Worm (Caenorhabditis elegans) whole organism, early embryonic: ENCODE results near the gene btbd-10.

Source experiments
- B0310.2 ChIP-seq: sonication (generic microtip); optimal IDR thresholded peaks from 2 replicates; lab custom pipeline; 2016; ENCODE audit warnings: mild to moderate bottlenecking, missing genetic modification characterization, missing compliant biosample characterization
- F13C5.2 ChIP-seq: sonication (generic microtip); optimal IDR thresholded peaks from 2 replicates; lab custom pipeline; 2017; ENCODE audit warnings: mild to moderate bottlenecking, missing genetic modification characterization, inconsistent platforms, missing compliant biosample characterization
- aly-1 ChIP-seq: sonication (generic microtip); optimal IDR thresholded peaks from 2 replicates; lab custom pipeline; 2016; ENCODE audit warnings: missing genetic modification characterization, missing compliant biosample characterization
- ama-1 ChIP-seq: fragments of 150-350 bp; optimal IDR thresholded peaks from 2 replicates; lab custom pipeline; 2014
- ceh-13 ChIP-seq: fragments of 200-800 bp; sonication (Bioruptor generic); optimal IDR thresholded peaks from 2 replicates; lab custom pipeline; 2018; ENCODE audit warnings: mild to moderate bottlenecking, missing genetic modification characterization, missing compliant biosample characterization
- ceh-36 ChIP-seq: sonication (generic microtip); optimal IDR thresholded peaks from 2 replicates; lab custom pipeline; 2016; ENCODE audit warnings: missing genetic modification characterization, inconsistent platforms, missing compliant biosample characterization
- ets-7 ChIP-seq: sonication (generic microtip); optimal IDR thresholded peaks from 2 replicates; lab custom pipeline; 2016; ENCODE audit warnings: missing genotype, missing genetic modification characterization, missing compliant biosample characterization
- flt-1 ChIP-seq: fragments of 200-800 bp; sonication (Bioruptor generic); IDR thresholded peaks from 2 replicates; pipeline ENCODE4 v1.3.6; 2022; ENCODE audit warnings: missing genetic modification characterization, missing compliant biosample characterization
- hmbx-1 ChIP-seq: sonication (generic microtip); optimal IDR thresholded peaks from 2 replicates; lab custom pipeline; 2016; ENCODE audit warnings: mild to moderate bottlenecking, missing genetic modification characterization, missing compliant biosample characterization
- hmg-4 ChIP-seq: fragments of 200-800 bp; sonication (Bioruptor generic); optimal IDR thresholded peaks from 2 replicates; lab custom pipeline; 2018; ENCODE audit warnings: mild to moderate bottlenecking, missing genetic modification characterization, missing compliant biosample characterization
- hnd-1 ChIP-seq: sonication (generic microtip); optimal IDR thresholded peaks from 2 replicates; lab custom pipeline; 2016; ENCODE audit warnings: missing genetic modification characterization, missing compliant biosample characterization
- pes-1 ChIP-seq: fragments of 200-800 bp; sonication (Bioruptor generic); IDR thresholded peaks from 2 replicates; pipeline ENCODE4 v1.3.6; 2022; ENCODE audit warnings: missing genetic modification reagents, missing genetic modification characterization, missing compliant biosample characterization
- scrt-1 ChIP-seq: fragments of 200-800 bp; sonication (Bioruptor generic); IDR thresholded peaks from 2 replicates; pipeline ENCODE4 v1.3.6; 2022; ENCODE audit warnings: missing genetic modification characterization, missing compliant biosample characterization
- sea-1 ChIP-seq: fragments of 200-800 bp; sonication (Bioruptor generic); conservative IDR thresholded peaks from 2 replicates; pipeline ENCODE4 v1.3.6; 2022; ENCODE audit warnings: missing genetic modification characterization, missing compliant biosample characterization
- tbx-11 ChIP-seq: fragments of 200-800 bp; sonication (Bioruptor generic); IDR thresholded peaks from 2 replicates; pipeline ENCODE4 v1.3.6; 2022; ENCODE audit warnings: missing genetic modification characterization, missing compliant biosample characterization
- tbx-37 ChIP-seq: fragments of 200-800 bp; sonication (Bioruptor generic); conservative IDR thresholded peaks from 2 replicates; pipeline ENCODE4 v1.3.6; 2022; ENCODE audit warnings: missing genetic modification reagents, missing genetic modification characterization, missing compliant biosample characterization
- tra-4 ChIP-seq: sonication (generic microtip); optimal IDR thresholded peaks from 2 replicates; lab custom pipeline; 2017; ENCODE audit warnings: missing genetic modification characterization, missing compliant biosample characterization

btbd-10 gene

DNA sequence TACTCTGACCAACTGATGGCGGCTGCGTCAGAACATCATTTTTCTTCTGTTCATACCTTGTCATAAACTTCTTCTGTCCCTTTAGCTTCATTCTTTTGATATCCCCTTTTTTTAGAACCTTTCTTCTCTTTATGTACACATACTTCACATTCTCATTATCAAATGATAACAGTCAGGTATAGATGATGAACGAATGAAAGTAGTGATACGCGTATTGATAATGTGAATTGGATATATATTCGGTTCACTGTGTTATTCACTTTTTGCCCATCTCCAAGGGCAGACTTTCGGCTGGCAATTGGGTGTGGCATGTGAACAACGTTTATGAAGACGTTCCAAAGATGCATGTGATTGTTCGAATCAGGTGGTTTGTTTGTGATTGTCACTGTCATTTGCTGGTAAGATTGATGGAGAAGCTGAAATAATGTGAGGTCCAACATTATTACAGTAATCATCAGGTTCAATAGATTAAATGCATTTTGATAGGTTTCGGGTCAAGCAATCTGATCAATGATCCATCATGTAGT lies 30.4 kb upstream of the btbd-10 start, which contains the start of gene F11G11.15:
TSS of gene F11G11.15 (plus strand) at position 511 of the 527 bp plus-strand sequence.
- TF ChIP-seq F13C5.2 (tag; lab: Kevin White, UChicago) (no peak), hmbx-1 (tag; lab: Kevin White, UChicago) (no peak), hnd-1 (no peak), aly-1 (tag; lab: Kevin White, UChicago) (no peak), ceh-36 (tag; lab: Kevin White, UChicago) (no peak), ama-1 (lab: Kevin White, UChicago) (no peak), hmg-4 (no peak), tbx-11 (GFP tag; lab: Robert Waterston, UW) (no peak), scrt-1 (GFP tag; lab: Robert Waterston, UW) (no peak), tra-4 (tag; lab: Kevin White, UChicago) (no peak)

DNA sequence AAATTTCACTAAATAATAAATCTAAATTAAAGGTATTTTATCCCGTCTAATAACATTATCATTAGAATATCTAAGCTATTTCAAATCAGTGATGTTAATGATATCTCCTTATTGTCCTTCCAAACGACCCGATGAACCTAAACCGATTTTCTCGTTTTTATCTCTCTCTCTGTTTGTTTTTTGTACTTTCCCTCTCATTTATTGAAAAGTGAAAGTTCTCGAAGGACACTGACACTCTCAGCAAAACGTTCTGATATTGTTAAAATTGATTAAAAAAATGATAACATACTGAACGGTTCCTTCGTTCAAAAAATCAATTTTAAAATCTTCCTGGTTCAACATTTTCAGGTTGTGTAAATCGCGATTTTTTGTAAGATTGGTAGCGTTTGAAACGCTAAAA lies 28.7 kb upstream of the btbd-10 start, which contains the start of gene F11G11.13:
TSS of gene F11G11.13 (minus strand) at position 89 of the 400 bp plus-strand sequence.
- TF ChIP-seq flt-1 (GFP tag; lab: Robert Waterston, UW): no peak

DNA sequence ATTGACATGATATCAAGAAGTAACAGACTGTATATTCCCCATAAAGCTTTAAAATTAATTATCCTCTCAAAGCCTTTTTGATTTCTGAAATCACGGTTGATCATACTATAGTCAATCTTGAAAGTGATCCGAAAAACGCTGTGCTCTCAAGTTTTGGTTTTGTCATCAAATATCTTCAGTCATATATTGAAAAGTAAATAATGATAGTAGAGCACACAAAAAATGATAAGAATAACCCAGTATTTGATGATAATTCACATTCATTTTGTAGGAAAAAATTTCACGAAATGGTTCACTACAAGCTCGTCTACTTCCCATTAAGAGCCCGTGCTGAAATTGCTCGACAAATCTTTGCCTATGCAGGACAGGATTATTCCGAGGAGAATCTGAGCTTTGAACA lies 25.2 kb upstream of the btbd-10 start, which contains the start of gene gst-6:
TSS of gene gst-6 (plus strand) at position 263 of the 400 bp plus-strand sequence.
- TF ChIP-seq hnd-1 (no peak), B0310.2 (tag; lab: Kevin White, UChicago) (no peak), tbx-11 (GFP tag; lab: Robert Waterston, UW) (no peak), hmg-4 (no peak), flt-1 (GFP tag; lab: Robert Waterston, UW) (no peak)

DNA sequence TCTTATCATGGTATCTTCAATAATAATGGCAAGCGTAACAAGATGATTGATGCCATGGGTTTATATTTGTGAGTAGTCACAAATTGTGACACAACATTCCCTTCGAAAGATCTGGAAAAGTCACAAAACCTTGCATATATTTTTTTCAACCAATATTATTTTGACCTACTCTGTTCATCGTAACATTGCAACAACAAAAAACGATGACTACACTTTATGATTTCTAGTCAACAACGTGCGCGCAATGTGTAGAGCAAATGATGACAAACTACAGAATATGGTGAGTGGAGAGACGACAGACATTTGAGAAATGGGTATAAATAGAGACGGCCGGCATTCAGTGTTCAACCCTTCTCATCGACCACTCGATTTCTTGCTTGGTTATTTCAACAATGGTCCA lies 23.1 kb upstream of the btbd-10 start, which contains the start of gene gst-7:
TSS of gene gst-7 (plus strand) at position 336 of the 400 bp plus-strand sequence.
- no peak for TF ChIP-seq ceh-36 (tag; lab: Kevin White, UChicago)
- no peak for TF ChIP-seq F13C5.2 (tag; lab: Kevin White, UChicago)
- no peak for TF ChIP-seq ets-7 (tag; lab: Kevin White, UChicago)
- TF ChIP-seq pes-1 (GFP tag; lab: Robert Waterston, UW): no peak
- TF ChIP-seq tbx-11 (GFP tag; lab: Robert Waterston, UW): no peak
- no peak for TF ChIP-seq hmbx-1 (tag; lab: Kevin White, UChicago)
- no peak for TF ChIP-seq B0310.2 (tag; lab: Kevin White, UChicago)
- no peak for TF ChIP-seq tbx-37
- TF ChIP-seq flt-1 (GFP tag; lab: Robert Waterston, UW): no peak
- TF ChIP-seq aly-1 (tag; lab: Kevin White, UChicago): no peak
- TF ChIP-seq ama-1 (lab: Kevin White, UChicago): no peak
- no peak for TF ChIP-seq hnd-1
- no peak for TF ChIP-seq scrt-1 (GFP tag; lab: Robert Waterston, UW)
- no peak for TF ChIP-seq tra-4 (tag; lab: Kevin White, UChicago)
- TF ChIP-seq hmg-4: no peak
- no peak for TF ChIP-seq sea-1 (GFP tag; lab: Robert Waterston, UW)
- TF ChIP-seq ceh-13 (GFP tag; lab: Kevin White, UChicago): no peak

DNA sequence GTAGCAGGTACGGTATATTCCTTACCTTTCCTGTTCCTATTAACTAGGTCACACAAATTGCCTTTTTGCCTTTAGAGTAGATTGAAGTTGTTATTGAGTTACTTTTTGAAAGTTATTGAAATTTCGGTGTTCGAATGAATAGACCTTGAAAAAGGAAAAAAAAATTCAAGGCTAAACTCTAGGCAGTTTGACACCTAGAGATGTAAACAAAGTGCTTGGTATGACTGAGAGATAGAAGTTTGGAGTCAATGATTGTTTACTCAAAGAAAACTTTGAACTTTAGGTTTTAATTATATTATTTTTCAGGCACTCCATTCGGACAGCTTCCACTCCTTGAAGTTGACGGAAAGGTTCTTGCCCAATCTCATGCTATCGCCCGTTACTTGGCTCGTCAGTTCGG lies 22.3 kb upstream of the btbd-10 start:
- no peak for TF ChIP-seq aly-1 (tag; lab: Kevin White, UChicago)
- TF ChIP-seq ceh-13 (GFP tag; lab: Kevin White, UChicago): no peak
- no peak for TF ChIP-seq F13C5.2 (tag; lab: Kevin White, UChicago)
- TF ChIP-seq tra-4 (tag; lab: Kevin White, UChicago): no peak
- no peak for TF ChIP-seq scrt-1 (GFP tag; lab: Robert Waterston, UW)
- no peak for TF ChIP-seq hmg-4
- no peak for TF ChIP-seq pes-1 (GFP tag; lab: Robert Waterston, UW)
- no peak for TF ChIP-seq flt-1 (GFP tag; lab: Robert Waterston, UW)
- TF ChIP-seq ceh-36 (tag; lab: Kevin White, UChicago): no peak
- no peak for TF ChIP-seq ets-7 (tag; lab: Kevin White, UChicago)
- TF ChIP-seq tbx-11 (GFP tag; lab: Robert Waterston, UW): no peak
- TF ChIP-seq hnd-1: no peak
- TF ChIP-seq sea-1 (GFP tag; lab: Robert Waterston, UW): no peak
- TF ChIP-seq ama-1 (lab: Kevin White, UChicago): no peak
- no peak for TF ChIP-seq B0310.2 (tag; lab: Kevin White, UChicago)
- no peak for TF ChIP-seq tbx-37

DNA sequence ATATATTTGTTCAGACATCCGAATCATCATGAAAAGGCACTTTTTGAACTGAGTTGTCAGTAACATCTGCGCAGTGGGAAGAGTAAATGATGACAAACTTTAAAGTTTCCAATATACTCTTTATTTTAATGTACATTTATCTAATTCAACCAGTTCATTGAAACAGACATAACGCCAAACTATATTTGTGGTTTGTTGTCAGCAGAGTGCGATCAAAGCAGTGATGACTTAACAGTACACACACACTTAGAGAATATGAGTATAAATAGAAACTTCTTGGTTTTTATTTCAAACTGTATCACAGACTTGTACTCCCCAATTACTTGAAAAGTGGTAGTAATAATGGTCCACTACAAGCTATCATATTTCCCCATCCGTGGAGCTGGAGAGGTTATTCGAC lies 21.4 kb upstream of the btbd-10 start, which contains the start of gene gst-8:
TSS of gene gst-8 (plus strand) at position 301 of the 400 bp plus-strand sequence.
- TF ChIP-seq hnd-1: no peak
- no peak for TF ChIP-seq B0310.2 (tag; lab: Kevin White, UChicago)
- TF ChIP-seq ama-1 (lab: Kevin White, UChicago): no peak
- TF ChIP-seq ets-7 (tag; lab: Kevin White, UChicago): no peak
- no peak for TF ChIP-seq scrt-1 (GFP tag; lab: Robert Waterston, UW)
- TF ChIP-seq hmbx-1 (tag; lab: Kevin White, UChicago): no peak
- no peak for TF ChIP-seq sea-1 (GFP tag; lab: Robert Waterston, UW)
- TF ChIP-seq tra-4 (tag; lab: Kevin White, UChicago): no peak
- no peak for TF ChIP-seq ceh-13 (GFP tag; lab: Kevin White, UChicago)
- no peak for TF ChIP-seq tbx-37
- TF ChIP-seq F13C5.2 (tag; lab: Kevin White, UChicago): no peak
- TF ChIP-seq ceh-36 (tag; lab: Kevin White, UChicago): no peak
- no peak for TF ChIP-seq flt-1 (GFP tag; lab: Robert Waterston, UW)

DNA sequence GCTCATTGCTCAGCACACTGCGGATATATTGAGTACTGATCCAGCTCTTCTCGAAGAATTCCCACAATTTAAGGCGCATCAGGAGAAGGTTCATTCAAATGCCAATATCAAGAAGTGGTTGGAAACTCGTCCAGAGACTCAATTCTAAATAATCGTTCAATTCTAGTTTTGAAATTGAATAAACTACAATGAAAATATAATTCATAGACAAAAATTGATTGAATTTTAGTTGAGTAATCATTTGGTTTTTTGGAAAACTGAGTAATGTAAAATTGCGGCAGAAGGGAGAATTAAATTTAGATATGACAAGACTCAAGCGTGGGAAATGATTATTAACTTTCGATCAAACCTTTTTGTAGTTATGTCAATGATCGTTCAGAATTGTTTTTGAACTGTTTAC lies 20.4 kb upstream of the btbd-10 start:
- TF ChIP-seq flt-1 (GFP tag; lab: Robert Waterston, UW) (no peak), pes-1 (GFP tag; lab: Robert Waterston, UW) (no peak)

DNA sequence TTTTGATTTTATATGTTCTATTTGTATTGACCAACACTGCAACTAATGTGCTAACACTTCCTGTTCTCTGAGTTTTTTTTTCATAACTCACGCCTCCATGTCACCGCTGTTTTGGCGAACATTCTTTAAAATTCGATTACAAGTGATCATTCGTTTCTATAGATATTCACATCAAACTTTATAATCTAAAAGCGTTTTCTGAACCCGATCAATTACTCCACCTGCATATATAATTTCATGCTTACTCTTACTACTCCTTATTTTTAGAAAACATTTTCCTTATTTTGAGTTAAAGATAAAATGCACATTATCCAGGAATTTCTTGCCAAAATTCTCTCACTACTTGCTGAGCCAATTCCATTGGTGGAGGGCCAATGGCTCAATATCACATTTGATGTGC lies 18.8 kb upstream of the btbd-10 start, which contains the start of gene R05F9.7:
TSS of gene R05F9.7 (plus strand) at position 301 of the 400 bp plus-strand sequence.
- TF ChIP-seq ets-7 (tag; lab: Kevin White, UChicago) (no peak), tbx-11 (GFP tag; lab: Robert Waterston, UW) (no peak), tbx-37 (no peak), hnd-1 (no peak), aly-1 (tag; lab: Kevin White, UChicago) (no peak)
